Fruit fly (Drosophila melanogaster) whole organism: ENCODE results near the gene RpS10b.

ENCODE experiments used
- EcR ChIP-seq, 2 experiments: fragments of >200 bp; optimal IDR thresholded peaks; 2 replicates each; lab custom pipeline; 2017; ENCODE audit warnings: missing biosample characterization in 2 of 2, missing genetic modification characterization in 2 of 2, missing genetic modification reagents in 2 of 2
- pan ChIP-seq: fragments of >200 bp; optimal IDR thresholded peaks from 2 replicates; lab custom pipeline; 2017
- psq ChIP-seq: fragments of >200 bp; optimal IDR thresholded peaks from 2 replicates; lab custom pipeline; 2017

DNA sequence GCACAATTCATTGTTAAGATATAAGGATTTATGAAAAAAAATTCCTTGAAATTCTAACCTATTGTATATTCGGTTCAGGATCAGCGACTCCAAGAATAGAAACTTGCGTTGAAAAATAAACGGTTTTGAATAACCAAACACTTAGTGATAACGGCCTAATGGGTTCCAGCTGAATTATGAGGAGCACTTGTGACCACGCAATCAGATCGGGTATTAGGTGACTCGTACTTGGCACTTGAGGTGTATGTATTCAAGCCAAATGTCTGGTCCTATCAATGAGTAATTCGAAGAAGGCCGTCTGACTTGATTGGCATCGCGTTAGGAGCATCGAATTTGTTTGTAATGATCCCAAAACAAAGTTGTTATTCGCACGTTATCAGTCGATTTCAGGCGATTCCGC is 7.3 kb upstream of the RpS10b start:
- TF ChIP-seq pan = no peak
- no peak for TF ChIP-seq psq (lab: Kevin White, UChicago)
- no peak for TF ChIP-seq EcR (GFP tag; optimal IDR thresholded peaks at IDR 0.05; lab: Kevin White, UChicago)
